Worm (Caenorhabditis elegans) whole organism, early embryonic: ENCODE measurements around the gene flp-4.

Experiments
- F13C5.2 ChIP-seq: sonication (generic microtip); optimal IDR thresholded peaks from 2 replicates; lab custom pipeline; 2017; ENCODE audit warnings: mild to moderate bottlenecking, missing genetic modification characterization, inconsistent platforms, missing compliant biosample characterization
- aly-1 ChIP-seq: sonication (generic microtip); optimal IDR thresholded peaks from 2 replicates; lab custom pipeline; 2016; ENCODE audit warnings: missing genetic modification characterization, missing compliant biosample characterization
- ama-1 ChIP-seq: fragments of 150-350 bp; optimal IDR thresholded peaks from 2 replicates; lab custom pipeline; 2014
- flt-1 ChIP-seq: fragments of 200-800 bp; sonication (Bioruptor generic); IDR thresholded peaks from 2 replicates; pipeline ENCODE4 v1.3.6; 2022; ENCODE audit warnings: missing genetic modification characterization, missing compliant biosample characterization
- hmbx-1 ChIP-seq: sonication (generic microtip); optimal IDR thresholded peaks from 2 replicates; lab custom pipeline; 2016; ENCODE audit warnings: mild to moderate bottlenecking, missing genetic modification characterization, missing compliant biosample characterization
- hmg-4 ChIP-seq: fragments of 200-800 bp; sonication (Bioruptor generic); optimal IDR thresholded peaks from 2 replicates; lab custom pipeline; 2018; ENCODE audit warnings: mild to moderate bottlenecking, missing genetic modification characterization, missing compliant biosample characterization
- pes-1 ChIP-seq: fragments of 200-800 bp; sonication (Bioruptor generic); IDR thresholded peaks from 2 replicates; pipeline ENCODE4 v1.3.6; 2022; ENCODE audit warnings: missing genetic modification reagents, missing genetic modification characterization, missing compliant biosample characterization
- scrt-1 ChIP-seq: fragments of 200-800 bp; sonication (Bioruptor generic); IDR thresholded peaks from 2 replicates; pipeline ENCODE4 v1.3.6; 2022; ENCODE audit warnings: missing genetic modification characterization, missing compliant biosample characterization
- tbx-11 ChIP-seq: fragments of 200-800 bp; sonication (Bioruptor generic); IDR thresholded peaks from 2 replicates; pipeline ENCODE4 v1.3.6; 2022; ENCODE audit warnings: missing genetic modification characterization, missing compliant biosample characterization
- tra-4 ChIP-seq: sonication (generic microtip); optimal IDR thresholded peaks from 2 replicates; lab custom pipeline; 2017; ENCODE audit warnings: missing genetic modification characterization, missing compliant biosample characterization

- no peak for TF ChIP-seq tra-4
- TF ChIP-seq ama-1, result no peak
- TF ChIP-seq scrt-1 (GFP tag; lab: Robert Waterston, UW), result no peak
- TF ChIP-seq hmg-4 (GFP tag; lab: Kevin White, UChicago), result no peak
- no peak for TF ChIP-seq hmbx-1
- no peak for TF ChIP-seq pes-1 (GFP tag; lab: Robert Waterston, UW)
- TF ChIP-seq flt-1 (GFP tag; lab: Robert Waterston, UW), result no peak
- TF ChIP-seq aly-1 (tag; lab: Kevin White, UChicago), result no peak
- no peak for TF ChIP-seq F13C5.2 (tag; lab: Kevin White, UChicago)
- no peak for TF ChIP-seq tbx-11 (GFP tag; lab: Robert Waterston, UW)
Observed at ce11 chrII:10073986-10074385, 25.3 kb downstream of the flp-4 start.
